Fruit fly (Drosophila melanogaster) whole organism: ENCODE results near the gene CG42578.

Experiments
- CG8478 ChIP-seq: fragments of >200 bp; optimal IDR thresholded peaks from 2 replicates; lab custom pipeline; 2018; ENCODE audit warnings: inconsistent platforms
- Dll ChIP-seq: fragments of >200 bp; optimal IDR thresholded peaks from 2 replicates; lab custom pipeline; 2017
- EcR ChIP-seq, 2 experiments: fragments of >200 bp; optimal IDR thresholded peaks; 2 replicates each; lab custom pipeline; 2017; ENCODE audit warnings: missing biosample characterization in 2 of 2, missing genetic modification characterization in 2 of 2, missing genetic modification reagents in 2 of 2
- pan ChIP-seq: fragments of >200 bp; optimal IDR thresholded peaks from 2 replicates; lab custom pipeline; 2017
- psq ChIP-seq: fragments of >200 bp; optimal IDR thresholded peaks from 2 replicates; lab custom pipeline; 2017
- usp ChIP-seq: fragments of >200 bp; optimal IDR thresholded peaks from 2 replicates; lab custom pipeline; 2017; ENCODE audit warnings: missing biosample characterization, missing genetic modification characterization, mixed read lengths

DNA sequence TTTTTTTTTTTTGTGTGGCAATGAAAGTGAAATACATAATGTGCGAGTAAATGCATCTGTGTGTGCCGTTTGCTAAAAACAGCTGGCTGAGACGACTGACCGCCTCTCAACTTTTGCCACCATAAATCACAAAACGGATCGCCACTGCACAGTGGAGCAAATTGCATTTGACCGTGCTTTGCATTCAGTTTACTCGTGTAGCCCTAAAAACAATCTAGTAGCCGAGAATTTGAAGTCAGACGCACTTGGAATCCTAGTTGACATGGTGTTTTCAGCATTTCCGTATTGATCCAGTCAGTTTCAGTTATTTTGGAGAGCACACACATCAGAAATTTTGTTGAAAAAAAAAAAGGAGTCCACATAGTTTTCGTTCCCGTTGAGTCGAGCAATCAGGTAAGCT is 39.7 kb downstream of the CG42578 start, which contains the start of gene CG15461:
- TF ChIP-seq Dll (lab: Kevin White, UChicago) = no peak
- TF ChIP-seq usp (GFP tag; lab: Kevin White, UChicago) = no peak
- no peak for TF ChIP-seq CG8478 (lab: Kevin White, UChicago)
- no peak for TF ChIP-seq EcR (GFP tag; optimal IDR thresholded peaks at IDR 0.05; lab: Kevin White, UChicago)
- no peak for TF ChIP-seq psq (lab: Kevin White, UChicago)
- TF ChIP-seq pan (lab: Kevin White, UChicago) = no peak
